Worm (Caenorhabditis elegans) whole organism, L3 larva: Measurements from ENCODE around the gene srj-37.

ENCODE experiments used
- ceh-82 ChIP-seq: fragments of 150-350 bp; optimal IDR thresholded peaks from 2 replicates; lab custom pipeline; 2014; ENCODE audit warnings: missing biosample characterization, missing genetic modification characterization
- elt-2 ChIP-seq: sonication (generic microtip); optimal IDR thresholded peaks from 2 replicates; lab custom pipeline; 2016; ENCODE audit warnings: missing genetic modification reagents, mild to moderate bottlenecking, missing genetic modification characterization, missing compliant biosample characterization
- lin-15B ChIP-seq: fragments of 150-350 bp; optimal IDR thresholded peaks from 2 replicates; lab custom pipeline; 2014; ENCODE audit warnings: missing biosample characterization, missing genetic modification characterization
- mdl-1 ChIP-seq: fragments of 150-350 bp; optimal IDR thresholded peaks from 2 replicates; lab custom pipeline; 2014; ENCODE audit warnings: missing biosample characterization, missing genetic modification characterization
- nhr-11 ChIP-seq: fragments of 150-350 bp; optimal IDR thresholded peaks from 2 replicates; lab custom pipeline; 2014; ENCODE audit warnings: missing biosample characterization, missing genetic modification characterization
- nhr-237 ChIP-seq: fragments of 150-350 bp; optimal IDR thresholded peaks from 2 replicates; lab custom pipeline; 2014; ENCODE audit warnings: missing biosample characterization, missing genetic modification characterization
- pha-4 ChIP-seq: fragments of 150-350 bp; optimal IDR thresholded peaks from 2 replicates; lab custom pipeline; 2014; ENCODE audit warnings: missing biosample characterization, missing genetic modification reagents, missing genetic modification characterization
- skn-1 ChIP-seq: fragments of 150-350 bp; optimal IDR thresholded peaks from 2 replicates; lab custom pipeline; 2014; ENCODE audit warnings: missing biosample characterization, missing genetic modification characterization
- tbx-2 ChIP-seq: sonication (generic microtip); optimal IDR thresholded peaks from 2 replicates; lab custom pipeline; 2016; ENCODE audit warnings: mild to moderate bottlenecking, missing genetic modification characterization, missing compliant biosample characterization
- unc-62 ChIP-seq: fragments of 150-350 bp; sonication (generic microtip); optimal IDR thresholded peaks from 4 replicates; lab custom pipeline; 2014; ENCODE audit warnings: missing biosample characterization, missing genetic modification reagents, missing genetic modification characterization
- zag-1 ChIP-seq: fragments of 150-350 bp; optimal IDR thresholded peaks from 2 replicates; lab custom pipeline; 2014; ENCODE audit warnings: missing biosample characterization, missing genetic modification characterization
- ztf-4 ChIP-seq: fragments of 150-350 bp; optimal IDR thresholded peaks from 2 replicates; lab custom pipeline; 2014; ENCODE audit warnings: missing biosample characterization, missing genetic modification characterization

ce11 chrV:596923-597322, 41.5 kb upstream of the srj-37 start:
- no peak for TF ChIP-seq mdl-1 (tag; lab: Kevin White, UChicago)
- no peak for TF ChIP-seq skn-1 (tag; lab: Kevin White, UChicago)
- TF ChIP-seq lin-15B: no peak
- TF ChIP-seq ztf-4: no peak
- TF ChIP-seq unc-62 (GFP tag; lab: Kevin White, UChicago): no peak
- no peak for TF ChIP-seq tbx-2
- no peak for TF ChIP-seq nhr-11
- no peak for TF ChIP-seq elt-2 (tag; lab: Kevin White, UChicago)
- TF ChIP-seq zag-1 (tag; lab: Kevin White, UChicago): no peak
- no peak for TF ChIP-seq nhr-237 (tag; lab: Kevin White, UChicago)
- no peak for TF ChIP-seq pha-4 (tag; lab: Kevin White, UChicago)
- TF ChIP-seq ceh-82 (tag; lab: Kevin White, UChicago): no peak
